Worm (Caenorhabditis elegans): ENCODE measurements around the gene hic-1.

DNA sequence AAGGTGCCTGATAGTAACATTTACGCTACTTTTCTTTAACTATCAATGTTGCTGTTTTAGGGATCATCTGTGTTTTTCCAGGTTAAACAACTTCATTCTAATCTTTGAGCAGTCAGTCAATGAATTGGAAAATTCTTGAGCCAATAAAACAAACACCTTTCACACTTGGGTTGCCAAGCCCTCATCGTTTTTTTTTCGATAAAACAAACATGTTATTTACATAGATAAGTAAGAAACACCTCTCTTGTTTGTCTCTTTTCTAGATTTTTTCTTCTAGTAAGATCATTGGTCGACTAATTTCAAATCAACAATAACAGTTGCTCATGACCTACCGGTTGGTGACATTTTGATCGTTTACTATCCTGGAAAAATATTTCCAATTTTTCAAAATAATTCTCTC, 3.3 kb upstream of the hic-1 start:
- TF ChIP-seq him-1 (tag; optimal IDR thresholded peaks at IDR 0.05) (no peak), dao-5 (tag; optimal IDR thresholded peaks at IDR 0.05) (no peak), W03F9.2 (tag; optimal IDR thresholded peaks at IDR 0.05) (no peak)

Measured in whole organism, L4/young adult.